Worm (Caenorhabditis elegans) whole organism, L3 larva: Measurements from ENCODE around the gene hosl-1.

Source experiments
- R02D3.7 ChIP-seq: fragments of 150-350 bp; optimal IDR thresholded peaks from 2 replicates; lab custom pipeline; 2014; ENCODE audit warnings: missing biosample characterization, missing genetic modification characterization
- ZK546.5 ChIP-seq: sonication (generic microtip); optimal IDR thresholded peaks from 2 replicates; lab custom pipeline; 2017; ENCODE audit warnings: missing biosample characterization, missing genetic modification characterization
- aly-2 ChIP-seq: fragments of 150-350 bp; optimal IDR thresholded peaks from 2 replicates; lab custom pipeline; 2014; ENCODE audit warnings: missing biosample characterization, missing genetic modification characterization
- ceh-16 ChIP-seq: sonication (generic microtip); optimal IDR thresholded peaks from 2 replicates; lab custom pipeline; 2017; ENCODE audit warnings: missing biosample characterization, missing genetic modification characterization
- ceh-82 ChIP-seq: fragments of 150-350 bp; optimal IDR thresholded peaks from 2 replicates; lab custom pipeline; 2014; ENCODE audit warnings: missing biosample characterization, missing genetic modification characterization
- ceh-9 ChIP-seq: sonication (generic microtip); optimal IDR thresholded peaks from 2 replicates; lab custom pipeline; 2018; ENCODE audit warnings: missing biosample characterization, missing genetic modification characterization
- daf-12 ChIP-seq: fragments of 150-350 bp; optimal IDR thresholded peaks from 2 replicates; lab custom pipeline; 2014; ENCODE audit warnings: missing biosample characterization, missing genetic modification reagents, missing genetic modification characterization
- egl-5 ChIP-seq: fragments of 150-350 bp; optimal IDR thresholded peaks from 2 replicates; lab custom pipeline; 2017; ENCODE audit warnings: missing biosample characterization, missing genetic modification reagents, missing genetic modification characterization, inconsistent platforms
- elt-1 ChIP-seq: fragments of 150-350 bp; optimal IDR thresholded peaks from 2 replicates; lab custom pipeline; 2014; ENCODE audit warnings: missing biosample characterization, missing genetic modification characterization
- eor-1 ChIP-seq, 2 experiments: fragments of 150-350 bp; optimal IDR thresholded peaks; 2 replicates each; lab custom pipeline; 2014 to 2018; ENCODE audit warnings: missing biosample characterization in 2 of 2, missing genetic modification characterization in 2 of 2
- fkh-10 ChIP-seq: sonication (generic microtip); optimal IDR thresholded peaks from 2 replicates; lab custom pipeline; 2017; ENCODE audit warnings: missing biosample characterization, missing genetic modification reagents, missing genetic modification characterization
- fkh-2 ChIP-seq: fragments of 150-350 bp; optimal IDR thresholded peaks from 2 replicates; lab custom pipeline; 2014; ENCODE audit warnings: missing biosample characterization, missing genetic modification reagents, missing genetic modification characterization
- fos-1 ChIP-seq: fragments of 150-350 bp; optimal IDR thresholded peaks from 2 replicates; lab custom pipeline; 2014; ENCODE audit warnings: missing biosample characterization, missing genetic modification characterization
- hmg-11 ChIP-seq: sonication (generic microtip); optimal IDR thresholded peaks from 2 replicates; lab custom pipeline; 2016; ENCODE audit warnings: missing genetic modification characterization, missing compliant biosample characterization
- jun-1 ChIP-seq: fragments of 150-350 bp; optimal IDR thresholded peaks from 2 replicates; lab custom pipeline; 2014; ENCODE audit warnings: missing biosample characterization, missing genetic modification reagents, missing genetic modification characterization
- lin-15B ChIP-seq: fragments of 150-350 bp; optimal IDR thresholded peaks from 2 replicates; lab custom pipeline; 2014; ENCODE audit warnings: missing biosample characterization, missing genetic modification characterization
- lin-39 ChIP-seq: fragments of 150-350 bp; optimal IDR thresholded peaks from 2 replicates; lab custom pipeline; 2018; ENCODE audit warnings: missing biosample characterization, missing genetic modification reagents, missing genetic modification characterization
- mdl-1 ChIP-seq: fragments of 150-350 bp; optimal IDR thresholded peaks from 2 replicates; lab custom pipeline; 2014; ENCODE audit warnings: missing biosample characterization, missing genetic modification characterization
- mml-1 ChIP-seq: fragments of 150-350 bp; sonication (generic microtip); optimal IDR thresholded peaks from 3 replicates; lab custom pipeline; 2014; ENCODE audit warnings: missing biosample characterization, missing genetic modification characterization
- nfya-1 ChIP-seq: sonication (generic microtip); optimal IDR thresholded peaks from 2 replicates; lab custom pipeline; 2017; ENCODE audit warnings: missing genetic modification characterization, mild to moderate bottlenecking, missing compliant biosample characterization, antibody characterized with exemption, moderate library complexity; ENCODE audit not compliant: insufficient read depth
- nhr-12 ChIP-seq: fragments of 150-350 bp; optimal IDR thresholded peaks from 2 replicates; lab custom pipeline; 2014; ENCODE audit warnings: missing biosample characterization, missing genetic modification characterization
- nhr-23 ChIP-seq: fragments of 150-350 bp; optimal IDR thresholded peaks from 2 replicates; lab custom pipeline; 2014; ENCODE audit warnings: missing biosample characterization, missing genetic modification reagents, missing genetic modification characterization
- nhr-25 ChIP-seq: sonication (generic microtip); optimal IDR thresholded peaks from 2 replicates; lab custom pipeline; 2017; ENCODE audit warnings: missing biosample characterization, missing genetic modification characterization
- nhr-28 ChIP-seq: fragments of 150-350 bp; optimal IDR thresholded peaks from 2 replicates; lab custom pipeline; 2014; ENCODE audit warnings: missing biosample characterization, missing genetic modification characterization
- nhr-43 ChIP-seq: sonication (generic microtip); optimal IDR thresholded peaks from 2 replicates; lab custom pipeline; 2016; ENCODE audit warnings: mild to moderate bottlenecking, missing genetic modification characterization, missing compliant biosample characterization; ENCODE audit not compliant: poor library complexity, severe bottlenecking
- nhr-77 ChIP-seq: fragments of 150-350 bp; optimal IDR thresholded peaks from 2 replicates; lab custom pipeline; 2014; ENCODE audit warnings: missing biosample characterization, missing genetic modification characterization
- pha-4 ChIP-seq: fragments of 150-350 bp; optimal IDR thresholded peaks from 2 replicates; lab custom pipeline; 2014; ENCODE audit warnings: missing biosample characterization, missing genetic modification reagents, missing genetic modification characterization
- pqm-1 ChIP-seq: fragments of 150-350 bp; optimal IDR thresholded peaks from 2 replicates; lab custom pipeline; 2017; ENCODE audit warnings: missing biosample characterization, missing genetic modification characterization, inconsistent platforms
- sea-2 ChIP-seq: fragments of 150-350 bp; sonication (generic microtip); optimal IDR thresholded peaks from 4 replicates; lab custom pipeline; 2014; ENCODE audit warnings: missing biosample characterization, missing genetic modification reagents, missing genetic modification characterization
- skn-1 ChIP-seq: fragments of 150-350 bp; optimal IDR thresholded peaks from 2 replicates; lab custom pipeline; 2014; ENCODE audit warnings: missing biosample characterization, missing genetic modification characterization
- snpc-4 ChIP-seq: fragments of 150-350 bp; optimal IDR thresholded peaks from 2 replicates; lab custom pipeline; 2014; ENCODE audit warnings: missing biosample characterization, missing genetic modification characterization
- unc-39 ChIP-seq: sonication (generic microtip); optimal IDR thresholded peaks from 4 replicates; lab custom pipeline; 2017; ENCODE audit warnings: missing biosample characterization, missing genetic modification characterization
- unc-62 ChIP-seq: fragments of 150-350 bp; sonication (generic microtip); optimal IDR thresholded peaks from 4 replicates; lab custom pipeline; 2014; ENCODE audit warnings: missing biosample characterization, missing genetic modification reagents, missing genetic modification characterization
- ztf-11 ChIP-seq: fragments of 150-350 bp; optimal IDR thresholded peaks from 2 replicates; lab custom pipeline; 2014; ENCODE audit warnings: missing biosample characterization, missing genetic modification characterization
- ztf-4 ChIP-seq: fragments of 150-350 bp; optimal IDR thresholded peaks from 2 replicates; lab custom pipeline; 2014; ENCODE audit warnings: missing biosample characterization, missing genetic modification characterization

The hosl-1 gene

ce11 chrX:4651428-4651827, 14.5 kb downstream of the hosl-1 start:
- TF ChIP-seq aly-2 (tag; lab: Kevin White, UChicago), result no peak
- no peak for TF ChIP-seq ceh-82 (tag; lab: Kevin White, UChicago)

- no peak for TF ChIP-seq unc-39 (tag; lab: Kevin White, UChicago)
- no peak for TF ChIP-seq elt-1 (tag; lab: Kevin White, UChicago)
- no peak for TF ChIP-seq ceh-16 (tag; lab: Kevin White, UChicago)
- TF ChIP-seq ceh-82 (tag; lab: Kevin White, UChicago), result no peak
- no peak for TF ChIP-seq snpc-4 (tag; lab: Kevin White, UChicago)
- TF ChIP-seq sea-2 (GFP tag; lab: Kevin White, UChicago), result no peak
- TF ChIP-seq ztf-4 (tag; lab: Kevin White, UChicago), result no peak
- no peak for TF ChIP-seq unc-62 (GFP tag; lab: Kevin White, UChicago)
- no peak for TF ChIP-seq nhr-43 (tag; lab: Kevin White, UChicago)
- no peak for TF ChIP-seq egl-5 (tag; lab: Kevin White, UChicago)
- no peak for TF ChIP-seq fos-1
- TF ChIP-seq fkh-10 (GFP tag; lab: Kevin White, UChicago), result no peak
- TF ChIP-seq mdl-1 (tag; lab: Kevin White, UChicago), result no peak
- no peak for TF ChIP-seq nhr-77 (tag; lab: Kevin White, UChicago)
- TF ChIP-seq lin-39 (tag; lab: Kevin White, UChicago), result no peak
Observed at ce11 chrX:4652950-4653349, 16.0 kb downstream of the hosl-1 start.

- TF ChIP-seq egl-5 (tag; lab: Kevin White, UChicago) (no peak), nhr-12 (tag; lab: Kevin White, UChicago) (no peak), nhr-43 (tag; lab: Kevin White, UChicago) (no peak), aly-2 (tag; lab: Kevin White, UChicago) (no peak), hmg-11 (tag; lab: Kevin White, UChicago) (no peak), nhr-28 (tag; lab: Kevin White, UChicago) (no peak), pha-4 (no peak)
Observed at ce11 chrX:4654057-4654456, 17.1 kb downstream of the hosl-1 start, which contains the start of gene ceh-1. TSS of gene ceh-1 (minus strand) at chrX:4654157.

DNA sequence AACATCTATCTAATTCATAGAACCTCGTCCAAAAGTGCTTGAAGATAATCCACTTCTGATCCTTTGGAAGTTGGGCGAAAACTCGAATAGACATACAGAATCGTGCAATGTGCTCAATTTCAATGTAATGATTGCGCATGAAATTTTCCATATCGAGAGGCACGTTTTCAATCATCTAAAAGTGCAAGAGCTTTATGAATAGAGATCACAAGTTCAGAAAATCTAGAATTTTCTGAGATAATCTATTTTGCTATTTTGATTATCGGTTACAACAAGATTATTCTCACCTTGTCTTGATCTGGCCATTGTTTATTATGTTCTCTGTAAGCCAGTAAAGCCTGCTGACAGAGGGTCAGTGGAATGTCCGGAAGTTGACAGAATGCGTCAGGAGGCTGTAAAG, 20.7 kb downstream of the hosl-1 start:
- TF ChIP-seq nhr-12 (tag; lab: Kevin White, UChicago) (no peak), ztf-11 (no peak), ceh-9 (no peak), fos-1 (no peak), nhr-43 (tag; lab: Kevin White, UChicago) (no peak), pqm-1 (tag; lab: Kevin White, UChicago) (no peak)
- TF ChIP-seq, all 47 proteins: peak for 0

DNA sequence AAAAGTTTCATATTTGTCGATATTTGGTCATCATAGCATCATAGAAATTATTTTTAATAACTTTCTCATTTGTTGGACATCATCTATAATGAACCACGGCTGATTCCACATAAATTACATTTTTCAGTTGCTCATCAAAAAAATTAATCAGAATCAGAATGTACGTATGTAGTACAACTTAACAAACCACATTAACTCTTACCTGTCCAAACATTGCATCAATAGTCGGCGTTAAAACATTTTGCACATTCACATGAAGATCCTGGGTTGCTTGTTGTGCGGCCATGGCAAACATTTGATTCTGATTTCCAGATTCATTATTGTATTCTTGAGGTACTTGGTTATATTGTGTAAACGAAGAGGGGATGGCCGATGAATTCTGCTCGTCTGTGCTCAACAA, 21.4 kb downstream of the hosl-1 start:
- TF ChIP-seq lin-15B (tag; lab: Kevin White, UChicago), result no peak
- no peak for TF ChIP-seq daf-12 (tag; lab: Kevin White, UChicago)
- no peak for TF ChIP-seq eor-1 (tag; optimal IDR thresholded peaks at IDR 0.05; lab: Kevin White, UChicago)
- no peak for TF ChIP-seq ceh-16 (tag; lab: Kevin White, UChicago)
- TF ChIP-seq ZK546.5 (tag; lab: Kevin White, UChicago), result no peak
- TF ChIP-seq nhr-77 (tag; lab: Kevin White, UChicago), result no peak
- no peak for TF ChIP-seq hmg-11 (tag; lab: Kevin White, UChicago)
- TF ChIP-seq fkh-10 (GFP tag; lab: Kevin White, UChicago), result no peak
- no peak for TF ChIP-seq nhr-23 (tag; lab: Kevin White, UChicago)
- no peak for TF ChIP-seq nhr-25
- TF ChIP-seq pqm-1 (tag; lab: Kevin White, UChicago), result no peak
- no peak for TF ChIP-seq jun-1
- TF ChIP-seq mml-1 (tag; lab: Kevin White, UChicago), result no peak
- TF ChIP-seq unc-62 (GFP tag; lab: Kevin White, UChicago), result no peak
- TF ChIP-seq nfya-1 (tag; lab: Kevin White, UChicago), result no peak
- no peak for TF ChIP-seq skn-1
- no peak for TF ChIP-seq nhr-43 (tag; lab: Kevin White, UChicago)
- no peak for TF ChIP-seq R02D3.7
- TF ChIP-seq fkh-2, result no peak
- TF ChIP-seq sea-2 (GFP tag; lab: Kevin White, UChicago), result no peak
